Worm (Caenorhabditis elegans): ENCODE measurements around the gene K08E7.6.

Gene K08E7.6

ce11 chrIV:12549014-12549413 is 31.9 kb downstream of the K08E7.6 start:
- no peak for TF ChIP-seq ceh-16 (tag; optimal IDR thresholded peaks at IDR 0.05)
- no peak for TF ChIP-seq ZK546.5 (tag; optimal IDR thresholded peaks at IDR 0.05)
- no peak for TF ChIP-seq aly-2 (tag; optimal IDR thresholded peaks at IDR 0.05)
- no peak for TF ChIP-seq ceh-82 (tag; optimal IDR thresholded peaks at IDR 0.05)
- no peak for TF ChIP-seq nhr-28 (tag; optimal IDR thresholded peaks at IDR 0.05)
- no peak for TF ChIP-seq elt-3 (tag; optimal IDR thresholded peaks at IDR 0.05)
- TF ChIP-seq egl-5 (tag; optimal IDR thresholded peaks at IDR 0.05) = no peak
- no peak for TF ChIP-seq nfya-1 (tag; optimal IDR thresholded peaks at IDR 0.05; ENCODE audit: insufficient read depth)
- TF ChIP-seq egl-27 (tag; optimal IDR thresholded peaks at IDR 0.05) = no peak
- TF ChIP-seq pqm-1 (tag; optimal IDR thresholded peaks at IDR 0.05) = no peak
- no peak for TF ChIP-seq ceh-9 (tag; optimal IDR thresholded peaks at IDR 0.05)
- TF ChIP-seq fkh-10 (GFP tag; optimal IDR thresholded peaks at IDR 0.05) = no peak
- TF ChIP-seq elt-2 (tag; optimal IDR thresholded peaks at IDR 0.05) = no peak
- TF ChIP-seq nhr-76 (tag; optimal IDR thresholded peaks at IDR 0.05) = no peak
- TF ChIP-seq hmg-11 (tag; optimal IDR thresholded peaks at IDR 0.05) = no peak
- TF ChIP-seq fkh-2 (tag; optimal IDR thresholded peaks at IDR 0.05) = no peak
- no peak for TF ChIP-seq ama-1 (optimal IDR thresholded peaks at IDR 0.05)
- no peak for TF ChIP-seq pha-4 (tag; optimal IDR thresholded peaks at IDR 0.05)

ce11 chrIV:12547824-12548223 is 33.1 kb downstream of the K08E7.6 start, which contains the start of gene ipmk-1:
TSS of gene ipmk-1 (plus strand) at chrIV:12548124.
- no peak for TF ChIP-seq fkh-10 (GFP tag; optimal IDR thresholded peaks at IDR 0.05)
- no peak for TF ChIP-seq fkh-2 (tag; optimal IDR thresholded peaks at IDR 0.05)
- TF ChIP-seq nhr-43 (tag; optimal IDR thresholded peaks at IDR 0.05; ENCODE audit: poor library complexity, severe bottlenecking) = no peak
- no peak for TF ChIP-seq pqm-1 (tag; optimal IDR thresholded peaks at IDR 0.05)
- TF ChIP-seq hmg-11 (tag; optimal IDR thresholded peaks at IDR 0.05) = no peak
- no peak for TF ChIP-seq elt-2 (tag; optimal IDR thresholded peaks at IDR 0.05)
- TF ChIP-seq mdl-1 (tag; optimal IDR thresholded peaks at IDR 0.05) = no peak
- no peak for TF ChIP-seq snpc-4 (tag; optimal IDR thresholded peaks at IDR 0.05)
- TF ChIP-seq fos-1 (tag; optimal IDR thresholded peaks at IDR 0.05) = no peak
- no peak for TF ChIP-seq ama-1 (optimal IDR thresholded peaks at IDR 0.05)
- no peak for TF ChIP-seq ceh-9 (tag; optimal IDR thresholded peaks at IDR 0.05)
- no peak for TF ChIP-seq elt-3 (tag; optimal IDR thresholded peaks at IDR 0.05)
- TF ChIP-seq ceh-16 (tag; optimal IDR thresholded peaks at IDR 0.05) = no peak

- TF ChIP-seq skn-1 (tag; optimal IDR thresholded peaks at IDR 0.05) = no peak
- no peak for TF ChIP-seq ztf-4 (tag; optimal IDR thresholded peaks at IDR 0.05)
- TF ChIP-seq lsy-12 (tag; optimal IDR thresholded peaks at IDR 0.05) = no peak
- TF ChIP-seq daf-12 (tag; optimal IDR thresholded peaks at IDR 0.05) = no peak
- no peak for TF ChIP-seq nfya-1 (tag; optimal IDR thresholded peaks at IDR 0.05; ENCODE audit: insufficient read depth)
- TF ChIP-seq R02D3.7 (tag; optimal IDR thresholded peaks at IDR 0.05) = no peak
- TF ChIP-seq unc-39 (tag; optimal IDR thresholded peaks at IDR 0.05) = no peak
- TF ChIP-seq elt-3 (tag; optimal IDR thresholded peaks at IDR 0.05) = no peak
- no peak for TF ChIP-seq pqm-1 (tag; optimal IDR thresholded peaks at IDR 0.05)
- no peak for TF ChIP-seq ceh-82 (tag; optimal IDR thresholded peaks at IDR 0.05)
- no peak for TF ChIP-seq nhr-25 (tag; optimal IDR thresholded peaks at IDR 0.05)
- no peak for TF ChIP-seq nhr-77 (tag; optimal IDR thresholded peaks at IDR 0.05)
- TF ChIP-seq hmg-11 (tag; optimal IDR thresholded peaks at IDR 0.05) = no peak
- no peak for TF ChIP-seq eor-1 (tag; optimal IDR thresholded peaks at IDR 0.05)
- no peak for TF ChIP-seq lin-39 (tag; optimal IDR thresholded peaks at IDR 0.05)
- TF ChIP-seq ama-1 (optimal IDR thresholded peaks at IDR 0.05) = no peak
- TF ChIP-seq jun-1 (tag; optimal IDR thresholded peaks at IDR 0.05) = no peak
- no peak for TF ChIP-seq egl-27 (tag; optimal IDR thresholded peaks at IDR 0.05)
- no peak for TF ChIP-seq elt-2 (tag; optimal IDR thresholded peaks at IDR 0.05)
Measured at ce11 chrIV:12545902-12546301, 35.0 kb downstream of the K08E7.6 start.

ce11 chrIV:12545393-12545792 is 35.6 kb downstream of the K08E7.6 start:
- no peak for TF ChIP-seq lin-39 (tag; optimal IDR thresholded peaks at IDR 0.05)
- no peak for TF ChIP-seq nhr-28 (tag; optimal IDR thresholded peaks at IDR 0.05)
- TF ChIP-seq pha-4 (tag; optimal IDR thresholded peaks at IDR 0.05) = peak; percentile 7
- no peak for TF ChIP-seq lsy-12 (tag; optimal IDR thresholded peaks at IDR 0.05)

ce11 chrIV:12544624-12545023 is 36.3 kb downstream of the K08E7.6 start:
- TF ChIP-seq nhr-43 (tag; optimal IDR thresholded peaks at IDR 0.05; ENCODE audit: poor library complexity, severe bottlenecking) (no peak), nhr-23 (tag; optimal IDR thresholded peaks at IDR 0.05) (no peak)

All from whole organism, L3 larva.